Fruit fly (Drosophila melanogaster) whole organism, embryonic: ENCODE measurements around the gene Aef1.

Experiments used
- ATbp ChIP-seq: fragments of 200-800 bp; sonication (Bioruptor generic); optimal IDR thresholded peaks from 2 replicates; lab custom pipeline; 2017; ENCODE audit warnings: missing biosample characterization, mild to moderate bottlenecking, missing genetic modification characterization, missing genetic modification reagents
- Antp ChIP-seq: fragments of 200-800 bp; sonication (Bioruptor generic); optimal IDR thresholded peaks from 3 replicates; lab custom pipeline; 2016; ENCODE audit warnings: missing biosample characterization, missing genetic modification characterization
- CG11456 ChIP-seq: fragments of 200-800 bp; sonication (Bioruptor generic); IDR thresholded peaks from 3 replicates; pipeline ENCODE4 v1.3.6; 2022; ENCODE audit warnings: missing biosample characterization, missing genetic modification characterization
- CG12769 ChIP-seq: fragments of 200-800 bp; sonication (Bioruptor generic); optimal IDR thresholded peaks from 2 replicates; lab custom pipeline; 2019; ENCODE audit warnings: missing biosample characterization, mild to moderate bottlenecking, missing genetic modification characterization, moderate library complexity
- CG13624 ChIP-seq: fragments of 200-800 bp; sonication (Bioruptor generic); optimal IDR thresholded peaks from 2 replicates; lab custom pipeline; 2016; ENCODE audit warnings: missing biosample characterization, missing genetic modification characterization
- CG13775 ChIP-seq: fragments of 200-800 bp; sonication (Bioruptor generic); optimal IDR thresholded peaks from 3 replicates; lab custom pipeline; 2017; ENCODE audit warnings: missing biosample characterization, mild to moderate bottlenecking, missing genetic modification characterization
- CG13894 ChIP-seq: fragments of 200-800 bp; sonication (Bioruptor generic); optimal IDR thresholded peaks from 3 replicates; lab custom pipeline; 2018; ENCODE audit warnings: missing biosample characterization, mild to moderate bottlenecking, missing genetic modification characterization, moderate library complexity
- CG14667 ChIP-seq: fragments of 200-800 bp; sonication (Bioruptor generic); IDR thresholded peaks from 2 replicates; pipeline ENCODE4 v1.3.6; 2022; ENCODE audit warnings: missing biosample characterization, missing genetic modification characterization
- CG15479 ChIP-seq: fragments of 200-800 bp; sonication (Bioruptor generic); optimal IDR thresholded peaks from 3 replicates; lab custom pipeline; 2019; ENCODE audit warnings: missing biosample characterization, mild to moderate bottlenecking, missing genetic modification characterization, moderate library complexity
- CG16779 ChIP-seq: fragments of 200-800 bp; sonication (Bioruptor generic); IDR thresholded peaks from 2 replicates; pipeline ENCODE4 v1.3.6; 2022; ENCODE audit warnings: missing biosample characterization, missing genetic modification characterization
- CG30431 ChIP-seq: fragments of 200-800 bp; sonication (Bioruptor generic); optimal IDR thresholded peaks from 2 replicates; lab custom pipeline; 2017; ENCODE audit warnings: missing biosample characterization, missing genetic modification characterization
- CG43689 ChIP-seq: fragments of 200-800 bp; sonication (Bioruptor generic); IDR thresholded peaks from 2 replicates; pipeline ENCODE4 v1.3.6; 2022; ENCODE audit warnings: missing biosample characterization, missing genetic modification characterization
- CG4820 ChIP-seq: fragments of 200-800 bp; sonication (Bioruptor generic); optimal IDR thresholded peaks from 3 replicates; lab custom pipeline; 2016; ENCODE audit warnings: missing biosample characterization, missing genetic modification characterization
- CG5245 ChIP-seq: fragments of 200-800 bp; sonication (Bioruptor generic); optimal IDR thresholded peaks from 3 replicates; lab custom pipeline; 2016; ENCODE audit warnings: missing biosample characterization, missing genetic modification characterization
- CG6272 ChIP-seq: fragments of 200-800 bp; sonication (Bioruptor generic); IDR thresholded peaks from 2 replicates; pipeline ENCODE4 v1.3.6; 2022; ENCODE audit warnings: missing biosample characterization, missing genetic modification characterization
- CG6683 ChIP-seq: fragments of 200-800 bp; sonication (Bioruptor generic); optimal IDR thresholded peaks from 2 replicates; lab custom pipeline; 2017; ENCODE audit warnings: missing biosample characterization, mild to moderate bottlenecking, missing genetic modification characterization, missing genetic modification reagents
- CG9817 ChIP-seq: fragments of 200-800 bp; sonication (Bioruptor generic); optimal IDR thresholded peaks from 2 replicates; lab custom pipeline; 2018; ENCODE audit warnings: missing biosample characterization, mild to moderate bottlenecking, missing genetic modification characterization, moderate library complexity
- CHES-1-like ChIP-seq: fragments of 200-800 bp; sonication (Bioruptor generic); optimal IDR thresholded peaks from 2 replicates; lab custom pipeline; 2016; ENCODE audit warnings: missing biosample characterization, missing genetic modification characterization
- D19A ChIP-seq: fragments of 200-800 bp; optimal IDR thresholded peaks from 3 replicates; lab custom pipeline; 2019; ENCODE audit warnings: missing biosample characterization, mild to moderate bottlenecking, missing genetic modification characterization, moderate library complexity
- ERR ChIP-seq: fragments of 200-800 bp; sonication (Bioruptor generic); optimal IDR thresholded peaks from 2 replicates; lab custom pipeline; 2016; ENCODE audit warnings: missing biosample characterization, missing genetic modification characterization
- Eip74EF ChIP-seq, 2 experiments: fragments of 200-800 bp in 1 of 2; fragments of >200 bp in 1 of 2; sonication (Bioruptor generic) in 1 of 2; optimal IDR thresholded peaks; 2 replicates each; lab custom pipeline; 2017 to 2019; ENCODE audit warnings: missing biosample characterization in 2 of 2, missing genetic modification characterization in 2 of 2, mild to moderate bottlenecking in 1 of 2, moderate library complexity in 1 of 2
- Fer2 ChIP-seq: fragments of 200-800 bp; sonication (Bioruptor generic); optimal IDR thresholded peaks from 2 replicates; lab custom pipeline; 2018; ENCODE audit warnings: missing biosample characterization, mild to moderate bottlenecking, missing genetic modification characterization, moderate library complexity
- Gug ChIP-seq: fragments of 200-800 bp; sonication (Bioruptor generic); IDR thresholded peaks from 4 replicates; pipeline ENCODE4 v1.3.6; 2022; ENCODE audit warnings: missing biosample characterization, missing genetic modification characterization
- Hmx ChIP-seq: fragments of 200-800 bp; sonication (Bioruptor generic); optimal IDR thresholded peaks from 2 replicates; lab custom pipeline; 2016; ENCODE audit warnings: missing biosample characterization, missing genetic modification characterization
- Hr51 ChIP-seq, 2 experiments: fragments of 200-800 bp; sonication (Bioruptor generic); optimal IDR thresholded peaks; 2 replicates in 1 of 2; 3 replicates in 1 of 2; lab custom pipeline; 2016 to 2018; ENCODE audit warnings: missing biosample characterization in 2 of 2, missing genetic modification characterization in 2 of 2, mild to moderate bottlenecking in 1 of 2, moderate library complexity in 1 of 2
- MESR4 ChIP-seq: fragments of 200-800 bp; sonication (Bioruptor generic); optimal IDR thresholded peaks from 2 replicates; lab custom pipeline; 2018; ENCODE audit warnings: missing biosample characterization, mild to moderate bottlenecking, missing genetic modification characterization, moderate library complexity
- NFAT ChIP-seq: fragments of 200-800 bp; sonication (Bioruptor generic); IDR thresholded peaks from 2 replicates; pipeline ENCODE4 v1.3.6; 2022; ENCODE audit warnings: missing biosample characterization, missing genetic modification characterization
- Nf-YB ChIP-seq: fragments of 200-800 bp; sonication (Bioruptor generic); optimal IDR thresholded peaks from 3 replicates; lab custom pipeline; 2019; ENCODE audit warnings: missing biosample characterization, mild to moderate bottlenecking, missing genetic modification characterization, moderate library complexity
- Opbp ChIP-seq: fragments of 200-800 bp; sonication (Bioruptor generic); IDR thresholded peaks from 3 replicates; pipeline ENCODE4 v1.3.6; 2022; ENCODE audit warnings: missing biosample characterization, missing genetic modification characterization; ENCODE audit not compliant: partially characterized antibody
- Ptx1 ChIP-seq: fragments of 200-800 bp; sonication (Bioruptor generic); IDR thresholded peaks from 2 replicates; pipeline ENCODE4 v1.3.6; 2022; ENCODE audit warnings: missing biosample characterization, missing genetic modification characterization
- Rfx ChIP-seq: fragments of 200-800 bp; sonication (Bioruptor generic); IDR thresholded peaks from 2 replicates; pipeline ENCODE4 v1.3.6; 2022; ENCODE audit warnings: missing biosample characterization, missing genetic modification characterization
- YL-1 ChIP-seq: fragments of 200-800 bp; sonication (Bioruptor generic); optimal IDR thresholded peaks from 3 replicates; lab custom pipeline; 2017; ENCODE audit warnings: missing biosample characterization, mild to moderate bottlenecking, missing genetic modification characterization
- ase ChIP-seq: fragments of 200-800 bp; sonication (Bioruptor generic); IDR thresholded peaks from 3 replicates; pipeline ENCODE4 v1.3.6; 2022; ENCODE audit warnings: missing biosample characterization, missing genetic modification characterization
- az2 ChIP-seq: fragments of 200-800 bp; sonication (Bioruptor generic); optimal IDR thresholded peaks from 3 replicates; lab custom pipeline; 2016; ENCODE audit warnings: missing biosample characterization, missing genetic modification characterization
- cato ChIP-seq: fragments of 200-800 bp; sonication (Bioruptor generic); optimal IDR thresholded peaks from 2 replicates; lab custom pipeline; 2016; ENCODE audit warnings: missing biosample characterization, missing genetic modification characterization, borderline replicate concordance
- disco-r ChIP-seq: fragments of 200-800 bp; sonication (Bioruptor generic); optimal IDR thresholded peaks from 2 replicates; lab custom pipeline; 2016; ENCODE audit warnings: missing biosample characterization, missing genetic modification characterization
- ewg ChIP-seq: fragments of 200-800 bp; sonication (Bioruptor generic); optimal IDR thresholded peaks from 3 replicates; lab custom pipeline; 2017; ENCODE audit warnings: mild to moderate bottlenecking, missing biosample characterization, missing genetic modification reagents, missing genetic modification characterization
- grau ChIP-seq: fragments of 200-800 bp; optimal IDR thresholded peaks from 3 replicates; lab custom pipeline; 2019; ENCODE audit warnings: missing biosample characterization, mild to moderate bottlenecking, missing genetic modification characterization, moderate library complexity
- ham ChIP-seq: fragments of 200-800 bp; sonication (Bioruptor generic); IDR thresholded peaks from 2 replicates; pipeline ENCODE4 v1.3.6; 2022; ENCODE audit warnings: missing biosample characterization, missing genetic modification characterization
- hth ChIP-seq: fragments of >200 bp; optimal IDR thresholded peaks from 2 replicates; lab custom pipeline; 2017; ENCODE audit warnings: inconsistent platforms
- lab ChIP-seq: fragments of 200-800 bp; sonication (Bioruptor generic); optimal IDR thresholded peaks from 3 replicates; lab custom pipeline; 2017; ENCODE audit warnings: missing biosample characterization, missing genetic modification characterization, mild to moderate bottlenecking, moderate library complexity, missing genetic modification reagents
- nmo ChIP-seq: fragments of 200-800 bp; sonication (Bioruptor generic); optimal IDR thresholded peaks from 2 replicates; lab custom pipeline; 2018; ENCODE audit warnings: missing biosample characterization, mild to moderate bottlenecking, missing genetic modification characterization, moderate library complexity
- nom ChIP-seq: fragments of 200-800 bp; sonication (Bioruptor generic); optimal IDR thresholded peaks from 2 replicates; lab custom pipeline; 2017; ENCODE audit warnings: missing biosample characterization, missing genetic modification characterization, mild to moderate bottlenecking, moderate library complexity, missing genetic modification reagents
- pb ChIP-seq: fragments of 200-800 bp; sonication (Bioruptor generic); optimal IDR thresholded peaks from 3 replicates; lab custom pipeline; 2016; ENCODE audit warnings: missing biosample characterization, missing genetic modification characterization
- prd ChIP-seq, 3 experiments: fragments of >200 bp in 2 of 3; fragments of 200-800 bp in 1 of 3; sonication (Bioruptor generic) in 1 of 3; optimal IDR thresholded peaks in 2 of 3; IDR thresholded peaks in 1 of 3; 2 replicates in 2 of 3; 3 replicates in 1 of 3; pipeline versions ENCODE4 v1.3.6 to Lab custom; 2017 to 2022; ENCODE audit warnings: missing biosample characterization in 1 of 3, missing genetic modification characterization in 1 of 3
- schlank ChIP-seq: fragments of 200-800 bp; sonication (Bioruptor generic); optimal IDR thresholded peaks from 2 replicates; lab custom pipeline; 2018; ENCODE audit warnings: missing biosample characterization, mild to moderate bottlenecking, missing genetic modification characterization
- sd ChIP-seq: fragments of 200-800 bp; sonication (Bioruptor generic); optimal IDR thresholded peaks from 3 replicates; lab custom pipeline; 2018; ENCODE audit warnings: missing biosample characterization, mild to moderate bottlenecking, missing genetic modification characterization, moderate library complexity
- stc ChIP-seq: fragments of 200-800 bp; sonication (Bioruptor generic); IDR thresholded peaks from 2 replicates; pipeline ENCODE4 v1.3.6; 2022; ENCODE audit warnings: missing biosample characterization, missing genetic modification characterization
- tx ChIP-seq: fragments of 200-800 bp; sonication (Bioruptor generic); optimal IDR thresholded peaks from 2 replicates; lab custom pipeline; 2016; ENCODE audit warnings: missing biosample characterization, missing genetic modification characterization
- wek ChIP-seq: fragments of 200-800 bp; sonication (Bioruptor generic); optimal IDR thresholded peaks from 3 replicates; lab custom pipeline; 2018; ENCODE audit warnings: missing biosample characterization, mild to moderate bottlenecking, missing genetic modification characterization, moderate library complexity

The Aef1 gene

DNA sequence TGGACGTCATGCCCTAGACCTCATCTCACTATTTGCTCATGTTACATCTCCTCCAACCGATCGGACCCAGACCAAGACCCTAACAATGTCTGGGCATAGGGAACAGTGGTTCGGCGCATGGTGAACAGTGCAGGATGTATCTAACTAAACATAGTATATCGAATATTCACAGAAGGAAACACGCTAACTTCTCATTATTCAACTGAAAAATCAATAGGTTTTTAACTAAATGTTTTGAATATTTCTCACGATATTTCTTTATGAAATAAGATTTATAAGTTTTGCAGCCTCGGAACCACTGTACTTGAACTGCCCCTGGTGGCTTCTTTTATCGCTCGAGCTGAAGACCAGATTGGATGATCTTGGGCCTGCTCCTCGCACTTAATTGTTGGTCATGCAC, 20.4 kb downstream of the Aef1 start (continued):
- TF ChIP-seq CG13624 (no peak), sd (tag; lab: Kevin White, UChicago) (no peak), prd (optimal IDR thresholded peaks at IDR 0.05; lab: Kevin White, UChicago) (no peak), prd (GFP tag; IDR thresholded peaks at IDR 0.05; lab: Robert Waterston, UW) (peak; percentile 80), ERR (GFP tag; lab: Kevin White, UChicago) (no peak), grau (tag; lab: Kevin White, UChicago) (peak; percentile 60), CG9817 (tag; lab: Kevin White, UChicago) (no peak), CG43689 (no peak), CG12769 (tag; lab: Kevin White, UChicago) (no peak), CG30431 (GFP tag; lab: Kevin White, UChicago) (peak; percentile 55), CG13894 (tag; lab: Kevin White, UChicago) (no peak), Opbp (GFP tag; lab: Robert Waterston, UW) (no peak), Ptx1 (GFP tag; lab: Robert Waterston, UW) (peak; percentile 56), ewg (peak; percentile 30), D19A (tag; lab: Kevin White, UChicago) (peak; percentile 68), Fer2 (tag; lab: Kevin White, UChicago) (no peak), CG13775 (GFP tag; lab: Kevin White, UChicago) (peak; percentile 48), hth (no peak), tx (GFP tag; lab: Kevin White, UChicago) (no peak), Antp (GFP tag; lab: Kevin White, UChicago) (peak; percentile 65), CG6272 (GFP tag; lab: Robert Waterston, UW) (peak; percentile 29; the same call in 1 of the 2 replicates), CG5245 (GFP tag; lab: Kevin White, UChicago) (peak; percentile 30), CG15479 (no peak), CHES-1-like (GFP tag; lab: Kevin White, UChicago) (no peak), ham (GFP tag; lab: Robert Waterston, UW) (no peak), CG16779 (GFP tag; lab: Robert Waterston, UW) (no peak), ase (no peak), Eip74EF (GFP tag; optimal IDR thresholded peaks at IDR 0.05; lab: Kevin White, UChicago) (no peak), CG4820 (GFP tag; lab: Kevin White, UChicago) (peak; percentile 57), disco-r (GFP tag; lab: Kevin White, UChicago) (peak; percentile 1), YL-1 (GFP tag; lab: Kevin White, UChicago) (no peak), Hmx (GFP tag; lab: Kevin White, UChicago) (no peak), nom (GFP tag; lab: Kevin White, UChicago) (peak; percentile 8), az2 (GFP tag; lab: Kevin White, UChicago) (peak; percentile 61), stc (GFP tag; lab: Robert Waterston, UW) (no peak; the same call in 1 of the 2 replicates), CG6683 (no peak), NFAT (no peak), lab (GFP tag; lab: Kevin White, UChicago) (peak; percentile 0), CG14667 (GFP tag; lab: Robert Waterston, UW) (peak; percentile 27; the same call in 1 of the 2 replicates), cato (GFP tag; lab: Kevin White, UChicago) (peak; percentile 17), nmo (peak; percentile 75), wek (GFP tag; lab: Kevin White, UChicago) (no peak), MESR4 (GFP tag; lab: Kevin White, UChicago) (no peak), Gug (GFP tag; lab: Robert Waterston, UW) (peak; percentile 26; the same call in 1 of the 4 replicates), schlank (tag; lab: Kevin White, UChicago) (no peak), CG11456 (GFP tag; lab: Robert Waterston, UW) (no peak), pb (GFP tag; lab: Kevin White, UChicago) (peak; percentile 21), Rfx (GFP tag; lab: Robert Waterston, UW) (no peak), Hr51 (GFP tag; optimal IDR thresholded peaks at IDR 0.05; lab: Kevin White, UChicago) (no peak), Nf-YB (GFP tag; lab: Kevin White, UChicago) (peak; percentile 36), ATbp (GFP tag; lab: Kevin White, UChicago) (peak; percentile 52)
